Fruit fly (Drosophila melanogaster): ENCODE measurements around the gene CG13074.

dm6 chr3L:16060806-16061600 lies 36.3 kb downstream of the CG13074 start:
- no peak for TF ChIP-seq Snoo (tag; optimal IDR thresholded peaks at IDR 0.05)
- no peak for TF ChIP-seq CG17806 (tag; optimal IDR thresholded peaks at IDR 0.05)
- TF ChIP-seq CG15710 (tag; optimal IDR thresholded peaks at IDR 0.05) = no peak
- no peak for TF ChIP-seq fd96Ca (GFP tag; IDR thresholded peaks at IDR 0.05)
- TF ChIP-seq CG9948 (tag; optimal IDR thresholded peaks at IDR 0.05) = no peak
- TF ChIP-seq D1 (tag; optimal IDR thresholded peaks at IDR 0.05) = no peak
- TF ChIP-seq CG10348 (GFP tag; IDR thresholded peaks at IDR 0.05) = no peak
